Fruit fly (Drosophila melanogaster) whole organism, embryonic: ENCODE data around the gene trus.
A peak's percentile ranks its signal among the peaks of the same experiment; 100 is the strongest.

Experiments used
- CG10274 ChIP-seq: fragments of 200-800 bp; sonication (Bioruptor generic); optimal IDR thresholded peaks from 3 replicates; lab custom pipeline; 2017; ENCODE audit warnings: missing biosample characterization, mild to moderate bottlenecking, missing genetic modification characterization
- CG11085 ChIP-seq: fragments of 200-800 bp; sonication (Bioruptor generic); IDR thresholded peaks from 2 replicates; pipeline ENCODE4 v1.3.6; 2022; ENCODE audit warnings: missing biosample characterization, missing genetic modification characterization
- CG11093 ChIP-seq: fragments of 200-800 bp; sonication (Bioruptor generic); IDR thresholded peaks from 3 replicates; pipeline ENCODE4 v1.3.6; 2022; ENCODE audit warnings: missing biosample characterization, missing genetic modification characterization
- CG11398 ChIP-seq: fragments of 200-800 bp; sonication (Bioruptor generic); optimal IDR thresholded peaks from 2 replicates; lab custom pipeline; 2016; ENCODE audit warnings: missing biosample characterization, missing genetic modification characterization
- CG17361 ChIP-seq: fragments of 200-800 bp; sonication (Bioruptor generic); IDR thresholded peaks from 3 replicates; pipeline ENCODE4 v1.3.6; 2022; ENCODE audit warnings: missing biosample characterization, missing genetic modification characterization
- CG18262 ChIP-seq: fragments of 200-800 bp; optimal IDR thresholded peaks from 3 replicates; lab custom pipeline; 2019; ENCODE audit warnings: missing biosample characterization, mild to moderate bottlenecking, missing genetic modification characterization, moderate library complexity
- CG30020 ChIP-seq: fragments of 200-800 bp; optimal IDR thresholded peaks from 2 replicates; lab custom pipeline; 2019; ENCODE audit warnings: missing biosample characterization, mild to moderate bottlenecking, missing genetic modification characterization, moderate library complexity
- CG30403 ChIP-seq: fragments of 200-800 bp; sonication (Bioruptor generic); optimal IDR thresholded peaks from 3 replicates; lab custom pipeline; 2016; ENCODE audit warnings: missing biosample characterization, missing genetic modification characterization
- CG31388 ChIP-seq: fragments of 200-800 bp; sonication (Bioruptor generic); optimal IDR thresholded peaks from 2 replicates; lab custom pipeline; 2016; ENCODE audit warnings: missing biosample characterization, missing genetic modification characterization
- CG7745 ChIP-seq: fragments of 200-800 bp; sonication (Bioruptor generic); optimal IDR thresholded peaks from 2 replicates; lab custom pipeline; 2018; ENCODE audit warnings: missing biosample characterization, mild to moderate bottlenecking, missing genetic modification characterization, moderate library complexity
- CG9215 ChIP-seq: fragments of 200-800 bp; sonication (Bioruptor generic); IDR thresholded peaks from 2 replicates; pipeline ENCODE4 v1.3.6; 2022; ENCODE audit warnings: missing biosample characterization, missing genetic modification characterization
- CoRest ChIP-seq: fragments of 200-800 bp; sonication (Bioruptor generic); optimal IDR thresholded peaks from 3 replicates; lab custom pipeline; 2018; ENCODE audit warnings: missing biosample characterization, mild to moderate bottlenecking, missing genetic modification characterization, moderate library complexity
- D19B ChIP-seq: fragments of 200-800 bp; sonication (Bioruptor generic); optimal IDR thresholded peaks from 2 replicates; lab custom pipeline; 2017; ENCODE audit warnings: missing biosample characterization, mild to moderate bottlenecking, missing genetic modification characterization
- Deaf1 ChIP-seq: fragments of 200-800 bp; optimal IDR thresholded peaks from 3 replicates; lab custom pipeline; 2019; ENCODE audit warnings: missing biosample characterization, mild to moderate bottlenecking, missing genetic modification characterization, moderate library complexity
- H2.0 ChIP-seq: fragments of 200-800 bp; sonication (Bioruptor generic); IDR thresholded peaks from 2 replicates; pipeline ENCODE4 v1.3.6; 2022; ENCODE audit warnings: missing biosample characterization, missing genetic modification characterization
- HLHmδ ChIP-seq: fragments of 200-800 bp; sonication (Bioruptor generic); optimal IDR thresholded peaks from 2 replicates; lab custom pipeline; 2018; ENCODE audit warnings: missing biosample characterization, mild to moderate bottlenecking, missing genetic modification characterization, moderate library complexity
- Hr39 ChIP-seq: fragments of >200 bp; optimal IDR thresholded peaks from 2 replicates; lab custom pipeline; 2017
- Hr51 ChIP-seq, 2 experiments: fragments of 200-800 bp; sonication (Bioruptor generic); optimal IDR thresholded peaks; 2 replicates in 1 of 2; 3 replicates in 1 of 2; lab custom pipeline; 2016 to 2018; ENCODE audit warnings: missing biosample characterization in 2 of 2, missing genetic modification characterization in 2 of 2, mild to moderate bottlenecking in 1 of 2, moderate library complexity in 1 of 2
- Lpt ChIP-seq: fragments of >200 bp; optimal IDR thresholded peaks from 2 replicates; lab custom pipeline; 2018; ENCODE audit warnings: missing biosample characterization, missing genetic modification characterization
- Max ChIP-seq: fragments of 200-800 bp; sonication (Bioruptor generic); optimal IDR thresholded peaks from 2 replicates; lab custom pipeline; 2016; ENCODE audit warnings: missing biosample characterization, mild to moderate bottlenecking, missing genetic modification characterization
- Neu2 ChIP-seq: fragments of 200-800 bp; sonication (Bioruptor generic); optimal IDR thresholded peaks from 3 replicates; lab custom pipeline; 2016; ENCODE audit warnings: missing biosample characterization, missing genetic modification characterization, borderline replicate concordance
- Nf-YA ChIP-seq: fragments of 200-800 bp; sonication (Bioruptor generic); IDR thresholded peaks from 2 replicates; pipeline ENCODE4 v1.3.6; 2022; ENCODE audit warnings: missing biosample characterization, missing genetic modification characterization
- Six4 ChIP-seq: fragments of 200-800 bp; sonication (Bioruptor generic); optimal IDR thresholded peaks from 2 replicates; lab custom pipeline; 2016; ENCODE audit warnings: missing biosample characterization, missing genetic modification characterization
- Spps ChIP-seq: fragments of 200-800 bp; sonication (Bioruptor generic); optimal IDR thresholded peaks from 2 replicates; lab custom pipeline; 2018; ENCODE audit warnings: missing biosample characterization, mild to moderate bottlenecking, missing genetic modification characterization
- Sry-β ChIP-seq: fragments of 200-800 bp; sonication (Bioruptor generic); optimal IDR thresholded peaks from 2 replicates; lab custom pipeline; 2018; ENCODE audit warnings: missing biosample characterization, mild to moderate bottlenecking, missing genetic modification characterization, moderate library complexity
- Sry-δ ChIP-seq: fragments of 200-800 bp; sonication (Bioruptor generic); optimal IDR thresholded peaks from 2 replicates; lab custom pipeline; 2016; ENCODE audit warnings: missing biosample characterization, missing genetic modification characterization
- Ssrp ChIP-seq: fragments of 200-800 bp; sonication (Bioruptor generic); optimal IDR thresholded peaks from 2 replicates; lab custom pipeline; 2018; ENCODE audit warnings: missing biosample characterization, mild to moderate bottlenecking, missing genetic modification characterization, moderate library complexity
- Xrp1 ChIP-seq: fragments of 200-800 bp; sonication (Bioruptor generic); IDR thresholded peaks from 2 replicates; pipeline ENCODE4 v1.3.6; 2022; ENCODE audit warnings: missing biosample characterization, missing genetic modification characterization
- bbx ChIP-seq: fragments of 200-800 bp; sonication (Bioruptor generic); IDR thresholded peaks from 2 replicates; pipeline ENCODE4 v1.3.6; 2022; ENCODE audit warnings: missing biosample characterization, missing genetic modification characterization; ENCODE audit not compliant: partially characterized antibody
- ci ChIP-seq: fragments of 200-800 bp; sonication (Bioruptor generic); IDR thresholded peaks from 3 replicates; pipeline ENCODE4 v1.3.6; 2022; ENCODE audit warnings: missing biosample characterization, missing genetic modification characterization
- croc ChIP-seq: fragments of 200-800 bp; sonication (Bioruptor generic); conservative IDR thresholded peaks from 3 replicates; pipeline ENCODE4 v1.3.6; 2022; ENCODE audit warnings: missing biosample characterization, missing genetic modification characterization
- dan ChIP-seq: fragments of 200-800 bp; sonication (Bioruptor generic); IDR thresholded peaks from 2 replicates; pipeline ENCODE4 v1.3.6; 2022; ENCODE audit warnings: missing biosample characterization, missing genetic modification characterization
- dati ChIP-seq: fragments of 200-800 bp; sonication (Bioruptor generic); IDR thresholded peaks from 2 replicates; pipeline ENCODE4 v1.3.6; 2022; ENCODE audit warnings: missing biosample characterization, missing genetic modification characterization
- en ChIP-seq: fragments of 200-800 bp; sonication (Bioruptor generic); optimal IDR thresholded peaks from 2 replicates; lab custom pipeline; 2016; ENCODE audit warnings: missing biosample characterization, missing genetic modification characterization
- esg ChIP-seq: fragments of 200-800 bp; sonication (Bioruptor generic); conservative IDR thresholded peaks from 2 replicates; pipeline ENCODE4 v1.3.6; 2022; ENCODE audit warnings: missing biosample characterization, missing genetic modification characterization
- gcm ChIP-seq: fragments of 200-800 bp; sonication (Bioruptor generic); optimal IDR thresholded peaks from 2 replicates; lab custom pipeline; 2019; ENCODE audit warnings: missing biosample characterization, mild to moderate bottlenecking, missing genetic modification characterization, moderate library complexity
- hkb ChIP-seq, 2 experiments: fragments of 200-800 bp in 1 of 2; fragments of >200 bp in 1 of 2; sonication (Bioruptor generic) in 1 of 2; IDR thresholded peaks in 1 of 2; optimal IDR thresholded peaks in 1 of 2; 2 replicates each; pipeline versions ENCODE4 v1.3.6 to Lab custom; 2017 to 2022; ENCODE audit warnings: missing biosample characterization in 1 of 2, missing genetic modification characterization in 1 of 2
- hth ChIP-seq: fragments of >200 bp; optimal IDR thresholded peaks from 2 replicates; lab custom pipeline; 2017; ENCODE audit warnings: inconsistent platforms
- jigr1 ChIP-seq: fragments of 200-800 bp; sonication (Bioruptor generic); IDR thresholded peaks from 3 replicates; pipeline ENCODE4 v1.3.6; 2022; ENCODE audit warnings: missing biosample characterization, missing genetic modification characterization
- nerfin-2 ChIP-seq: fragments of 200-800 bp; sonication (Bioruptor generic); IDR thresholded peaks from 2 replicates; pipeline ENCODE4 v1.3.6; 2022; ENCODE audit warnings: missing biosample characterization, missing genetic modification characterization; ENCODE audit not compliant: partially characterized antibody
- odd ChIP-seq: fragments of 200-800 bp; sonication (Bioruptor generic); optimal IDR thresholded peaks from 2 replicates; lab custom pipeline; 2017; ENCODE audit warnings: missing biosample characterization, mild to moderate bottlenecking, missing genetic modification characterization
- pan ChIP-seq, 4 experiments: fragments of >200 bp in 3 of 4; fragments of 200-800 bp in 1 of 4; sonication (Bioruptor generic) in 1 of 4; optimal IDR thresholded peaks in 3 of 4; IDR thresholded peaks in 1 of 4; 2 replicates each; pipeline versions ENCODE4 v1.3.6 to Lab custom; 2017 to 2022; ENCODE audit warnings: missing biosample characterization in 2 of 4, missing genetic modification characterization in 2 of 4, mixed read lengths in 1 of 4
- phol ChIP-seq: fragments of 200-800 bp; sonication (Bioruptor generic); optimal IDR thresholded peaks from 3 replicates; lab custom pipeline; 2018; ENCODE audit warnings: missing biosample characterization, mild to moderate bottlenecking, missing genetic modification characterization, moderate library complexity
- psq ChIP-seq: fragments of 200-800 bp; sonication (Bioruptor generic); optimal IDR thresholded peaks from 2 replicates; lab custom pipeline; 2017; ENCODE audit warnings: missing biosample characterization, missing genetic modification characterization
- ro ChIP-seq: fragments of 200-800 bp; sonication (Bioruptor generic); IDR thresholded peaks from 2 replicates; pipeline ENCODE4 v1.3.6; 2022; ENCODE audit warnings: missing biosample characterization, missing genetic modification characterization
- sens ChIP-seq: fragments of 200-800 bp; sonication (Bioruptor generic); peaks from one replicate; lab custom pipeline; 2016; ENCODE audit warnings: missing biosample characterization, missing genetic modification characterization
- sisA ChIP-seq: fragments of 200-800 bp; sonication (Bioruptor generic); IDR thresholded peaks from 2 replicates; pipeline ENCODE4 v1.3.6; 2022; ENCODE audit warnings: missing biosample characterization, missing genetic modification characterization
- slou ChIP-seq: fragments of 200-800 bp; sonication (Bioruptor generic); optimal IDR thresholded peaks from 3 replicates; lab custom pipeline; 2016; ENCODE audit warnings: missing biosample characterization, missing genetic modification characterization
- so ChIP-seq: fragments of 200-800 bp; sonication (Bioruptor generic); IDR thresholded peaks from 3 replicates; pipeline ENCODE4 v1.3.6; 2022; ENCODE audit warnings: missing biosample characterization, missing genetic modification characterization
- sr ChIP-seq: fragments of 200-800 bp; sonication (Bioruptor generic); IDR thresholded peaks from 3 replicates; pipeline ENCODE4 v1.3.6; 2022; ENCODE audit warnings: missing biosample characterization, missing genetic modification characterization
- tll ChIP-seq, 2 experiments: fragments of 200-800 bp in 1 of 2; fragments of >200 bp in 1 of 2; sonication (Bioruptor generic) in 1 of 2; optimal IDR thresholded peaks; 2 replicates each; lab custom pipeline; 2017 to 2019; ENCODE audit warnings: missing biosample characterization in 2 of 2, missing genetic modification characterization in 2 of 2, mild to moderate bottlenecking in 1 of 2, moderate library complexity in 1 of 2
- tna ChIP-seq: fragments of 200-800 bp; sonication (Bioruptor generic); IDR thresholded peaks from 2 replicates; pipeline ENCODE4 v1.3.6; 2022; ENCODE audit warnings: missing biosample characterization, missing genetic modification characterization; ENCODE audit not compliant: partially characterized antibody

trus gene

dm6 chr3R:12433764-12434163, 22.6 kb upstream of the trus start, which contains the start of the genes Aos1 and Srlp (continued):
- TF ChIP-seq CG10274 (GFP tag; lab: Kevin White, UChicago) = no peak
- no peak for TF ChIP-seq en
- TF ChIP-seq dan = no peak
- peak; percentile 56 for TF ChIP-seq Max (GFP tag; lab: Kevin White, UChicago)
- no peak for TF ChIP-seq esg (GFP tag; lab: Robert Waterston, UW)
- peak; percentile 58 for TF ChIP-seq CG9215 (GFP tag; lab: Robert Waterston, UW)
- TF ChIP-seq CG30020 (tag; lab: Kevin White, UChicago) = peak; percentile 74
- no peak for TF ChIP-seq Hr39 (lab: Kevin White, UChicago)
- no peak for TF ChIP-seq CG11398 (GFP tag; lab: Kevin White, UChicago)
- TF ChIP-seq CG11085 = no peak
- TF ChIP-seq CG18262 (tag; lab: Kevin White, UChicago) = peak; percentile 66
- no peak for TF ChIP-seq tll (GFP tag; optimal IDR thresholded peaks at IDR 0.05; lab: Kevin White, UChicago)
- TF ChIP-seq so (GFP tag; lab: Robert Waterston, UW) = no peak
- TF ChIP-seq CG7745 (tag; lab: Kevin White, UChicago) = no peak
- no peak for TF ChIP-seq pan (optimal IDR thresholded peaks at IDR 0.05; lab: Kevin White, UChicago)
- no peak for TF ChIP-seq pan (GFP tag; optimal IDR thresholded peaks at IDR 0.05 in 1 of 2, IDR thresholded peaks at IDR 0.05 in 1 of 2)
- TF ChIP-seq odd (GFP tag; lab: Kevin White, UChicago) = no peak
- TF ChIP-seq sens (GFP tag; lab: Kevin White, UChicago) = peak; percentile 67
- TF ChIP-seq croc (GFP tag; lab: Robert Waterston, UW) = no peak
- TF ChIP-seq CG17361 (GFP tag; lab: Robert Waterston, UW) = peak; percentile 77
- TF ChIP-seq jigr1 (GFP tag; lab: Robert Waterston, UW) = no peak
- peak; percentile 73 for TF ChIP-seq CG30403 (GFP tag; lab: Kevin White, UChicago)
- TF ChIP-seq HLHmδ (GFP tag; lab: Kevin White, UChicago) = no peak
- no peak for TF ChIP-seq hkb (optimal IDR thresholded peaks at IDR 0.05; lab: Kevin White, UChicago)
- TF ChIP-seq hkb (GFP tag; IDR thresholded peaks at IDR 0.05; lab: Robert Waterston, UW) = no peak
- TF ChIP-seq tna (GFP tag; lab: Robert Waterston, UW) = no peak
- no peak for TF ChIP-seq Sry-δ (GFP tag; lab: Kevin White, UChicago)
- peak; percentile 17 for TF ChIP-seq slou (GFP tag; lab: Kevin White, UChicago)
- no peak for TF ChIP-seq nerfin-2 (GFP tag; lab: Robert Waterston, UW)
- TF ChIP-seq Neu2 (GFP tag; lab: Kevin White, UChicago) = no peak
- no peak for TF ChIP-seq D19B
- no peak for TF ChIP-seq CG11093 (GFP tag; lab: Robert Waterston, UW)
- TF ChIP-seq CoRest (tag; lab: Kevin White, UChicago) = peak; percentile 83
- TF ChIP-seq sisA (GFP tag; lab: Robert Waterston, UW) = no peak
- TF ChIP-seq Nf-YA (GFP tag; lab: Robert Waterston, UW) = no peak
- no peak for TF ChIP-seq Lpt (GFP tag; lab: Kevin White, UChicago)
- peak; percentile 31; the same call in 1 of the 2 replicates for TF ChIP-seq Xrp1 (GFP tag; lab: Robert Waterston, UW)
- no peak for TF ChIP-seq bbx (GFP tag; lab: Robert Waterston, UW)
- TF ChIP-seq dati (GFP tag; lab: Robert Waterston, UW) = no peak
- no peak for TF ChIP-seq ci
- no peak for TF ChIP-seq sr (GFP tag; lab: Robert Waterston, UW)
- TF ChIP-seq Spps (tag; lab: Kevin White, UChicago) = no peak
- peak; percentile 80 for TF ChIP-seq phol
- TF ChIP-seq Ssrp (tag; lab: Kevin White, UChicago) = peak; percentile 48
- no peak for TF ChIP-seq Hr51 (GFP tag; optimal IDR thresholded peaks at IDR 0.05; lab: Kevin White, UChicago)
- no peak for TF ChIP-seq gcm (GFP tag; lab: Kevin White, UChicago)
- TF ChIP-seq H2.0 (GFP tag; lab: Robert Waterston, UW) = no peak
- no peak for TF ChIP-seq Six4 (GFP tag; lab: Kevin White, UChicago)
- no peak for TF ChIP-seq Deaf1 (tag; lab: Kevin White, UChicago)
- TF ChIP-seq Sry-β (GFP tag; lab: Kevin White, UChicago) = peak; percentile 98
- no peak for TF ChIP-seq psq
- TF ChIP-seq CG31388 (GFP tag; lab: Kevin White, UChicago) = no peak
- TF ChIP-seq ro (GFP tag; lab: Robert Waterston, UW) = no peak
- no peak for TF ChIP-seq hth (lab: Kevin White, UChicago)
